Worm (Caenorhabditis elegans): Measurements from ENCODE around the gene spe-27.

The spe-27 gene

DNA sequence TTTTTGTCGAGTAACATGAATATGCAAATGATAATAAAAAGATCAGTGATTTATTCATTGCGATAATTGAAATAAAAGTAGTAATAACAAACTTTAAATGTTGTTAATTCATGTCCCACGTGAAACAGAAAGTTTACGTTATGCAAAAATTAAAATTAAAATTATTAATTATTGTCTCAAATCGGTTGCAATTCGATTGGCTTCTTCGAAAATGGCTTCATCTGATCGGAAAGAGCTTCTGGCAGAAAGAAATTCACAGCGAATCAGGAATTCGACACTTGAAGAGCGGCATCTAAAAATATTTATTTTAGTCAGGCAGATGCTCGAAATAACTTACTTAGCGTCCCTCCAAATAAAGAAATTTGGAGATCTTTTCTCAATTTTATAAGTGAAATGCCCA, at the start of gene spe-27:
TSS of gene spe-27 (minus strand) at position 101 of the 400 bp plus-strand sequence.
- TF ChIP-seq dao-5 (tag; optimal IDR thresholded peaks at IDR 0.05), result no peak
- TF ChIP-seq him-1 (tag; optimal IDR thresholded peaks at IDR 0.05), result no peak
- TF ChIP-seq W03F9.2 (tag; optimal IDR thresholded peaks at IDR 0.05), result no peak

DNA sequence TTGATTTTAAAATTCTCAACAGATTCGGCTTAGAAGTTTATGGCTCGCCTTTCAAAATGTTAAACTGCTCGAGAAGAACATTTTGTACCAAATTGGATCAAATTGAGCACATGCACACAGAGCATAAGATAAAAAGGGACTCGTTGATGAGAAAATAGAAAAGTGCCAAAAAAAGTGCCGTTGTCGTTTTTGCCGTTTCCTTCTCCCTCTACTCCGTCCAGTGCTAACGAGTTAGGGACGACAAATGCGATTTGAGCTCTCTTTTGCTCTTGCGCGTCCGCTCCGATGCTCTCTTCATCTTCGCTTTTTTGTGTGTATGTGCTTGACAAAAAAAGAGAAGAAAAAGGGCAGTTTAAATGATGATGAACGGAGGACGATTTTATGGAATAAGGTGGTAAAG, 49.4 kb upstream of the spe-27 start:
- no peak for TF ChIP-seq him-1 (tag; optimal IDR thresholded peaks at IDR 0.05)

DNA sequence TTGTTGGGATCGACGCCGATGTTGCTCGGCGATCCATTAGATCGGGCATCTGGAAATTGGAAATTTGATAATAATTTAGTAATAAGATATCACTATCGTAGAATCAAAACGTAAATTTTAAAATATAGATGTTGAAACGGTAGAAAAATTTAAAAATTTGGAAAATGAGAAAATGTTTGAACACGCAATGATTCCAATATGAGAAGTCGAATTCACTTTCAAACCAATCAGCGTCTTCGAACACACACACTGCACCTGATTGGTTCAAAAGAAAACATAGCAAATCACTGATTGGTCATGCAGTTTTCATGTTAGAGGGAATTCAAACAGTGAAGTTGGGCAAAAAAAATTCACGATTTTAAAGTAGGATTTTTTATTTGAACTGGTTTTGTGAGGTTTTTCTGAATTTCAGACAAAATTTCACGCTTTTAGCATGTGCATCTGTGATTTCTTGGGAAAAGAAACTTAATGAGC, 37.6 kb upstream of the spe-27 start, which contains the start of gene H04M03.12:
TSS of gene H04M03.12 (minus strand) at position 51 of the 474 bp plus-strand sequence.
- TF ChIP-seq W03F9.2 (tag; optimal IDR thresholded peaks at IDR 0.05), result no peak
- no peak for TF ChIP-seq dao-5 (tag; optimal IDR thresholded peaks at IDR 0.05)
- TF ChIP-seq him-1 (tag; optimal IDR thresholded peaks at IDR 0.05), result no peak

DNA sequence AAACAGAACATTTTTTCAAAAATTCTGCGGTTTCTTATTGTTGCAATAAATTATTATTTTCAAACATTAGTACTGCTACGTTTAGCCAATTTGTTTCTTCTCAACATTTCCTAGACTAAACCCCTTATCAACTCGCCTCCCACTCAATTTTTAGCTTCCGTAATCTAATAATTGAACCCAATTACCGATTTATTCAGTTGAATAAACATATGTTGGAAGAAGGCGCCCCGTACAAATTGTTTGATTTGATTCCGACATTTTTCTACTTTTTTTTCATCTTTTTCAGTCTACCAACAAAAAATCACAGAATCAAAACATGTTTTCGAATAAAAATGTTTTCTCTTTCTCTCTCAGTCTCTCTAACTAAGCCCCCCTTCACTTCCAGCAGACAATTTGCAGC, 37.0 kb upstream of the spe-27 start:
- TF ChIP-seq W03F9.2 (tag; optimal IDR thresholded peaks at IDR 0.05) (no peak), him-1 (tag; optimal IDR thresholded peaks at IDR 0.05) (no peak), dao-5 (tag; optimal IDR thresholded peaks at IDR 0.05) (no peak)

DNA sequence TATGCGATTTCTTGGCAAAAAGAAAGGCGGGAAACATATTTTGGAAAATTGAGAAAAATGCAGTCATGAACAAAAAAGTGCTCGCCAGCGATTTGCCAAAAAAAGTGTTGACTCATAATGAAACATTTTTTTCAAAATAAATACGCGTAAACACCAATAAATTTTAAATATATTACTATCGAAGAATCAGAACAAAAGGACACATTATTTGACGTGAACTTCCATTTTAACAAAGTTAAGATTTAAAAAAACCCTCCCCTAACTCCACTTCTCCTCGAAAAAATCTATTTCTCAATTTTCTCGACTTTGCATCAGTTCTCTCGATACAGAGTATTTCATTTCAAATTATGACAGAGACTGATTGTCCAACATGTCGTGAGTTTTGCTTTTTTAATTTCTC, 30.6 kb upstream of the spe-27 start, which contains the start of gene pck-3:
TSS of gene pck-3 (plus strand) at position 301 of the 400 bp plus-strand sequence.
- TF ChIP-seq him-1 (tag; optimal IDR thresholded peaks at IDR 0.05), result no peak
- TF ChIP-seq W03F9.2 (tag; optimal IDR thresholded peaks at IDR 0.05), result no peak
- no peak for TF ChIP-seq dao-5 (tag; optimal IDR thresholded peaks at IDR 0.05)

DNA sequence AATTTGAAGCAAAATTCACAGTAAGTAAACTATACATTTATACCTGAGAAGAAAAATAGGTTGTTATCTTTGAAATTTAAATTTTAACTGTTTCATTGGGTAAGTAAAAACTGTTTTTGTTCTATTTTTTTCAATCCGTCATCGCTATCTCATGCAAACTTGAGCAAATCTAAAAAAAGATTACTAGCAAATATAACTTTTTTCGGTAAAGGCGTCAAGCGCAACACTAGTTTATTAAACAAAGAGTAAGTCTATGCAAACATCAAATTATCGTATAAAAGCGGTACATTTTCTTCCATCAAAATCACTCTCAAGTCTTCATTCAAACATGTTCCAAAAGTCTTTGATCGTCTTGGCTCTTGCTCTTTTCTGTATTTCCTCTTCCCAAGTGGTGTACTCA, 29.5 kb upstream of the spe-27 start, which contains the start of gene nspb-6:
TSS of gene nspb-6 (plus strand) at position 301 of the 400 bp plus-strand sequence.
- TF ChIP-seq W03F9.2 (tag; optimal IDR thresholded peaks at IDR 0.05), result no peak
- TF ChIP-seq dao-5 (tag; optimal IDR thresholded peaks at IDR 0.05), result no peak
- TF ChIP-seq him-1 (tag; optimal IDR thresholded peaks at IDR 0.05), result no peak

DNA sequence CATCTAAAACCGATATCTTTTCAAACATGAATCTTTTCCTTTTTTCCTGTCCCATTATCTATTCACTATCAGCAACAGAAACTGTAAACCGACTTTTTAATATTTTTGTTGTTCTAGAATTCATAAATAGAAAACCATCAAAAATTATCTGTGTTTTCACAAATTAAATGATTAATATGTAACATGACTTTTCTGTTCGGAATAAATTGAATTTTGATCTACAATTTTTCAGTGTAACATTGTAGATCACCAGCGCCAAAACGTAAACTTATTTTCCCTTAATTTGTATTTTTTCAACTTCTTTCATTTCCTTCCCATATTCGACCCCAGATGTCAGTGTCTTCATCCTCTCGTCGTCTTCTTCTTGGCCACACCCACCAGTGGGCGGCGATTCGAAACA, 25.5 kb upstream of the spe-27 start, which contains the start of gene H04M03.3:
TSS of gene H04M03.3 (plus strand) at position 301 of the 400 bp plus-strand sequence.
- no peak for TF ChIP-seq W03F9.2 (tag; optimal IDR thresholded peaks at IDR 0.05)
- no peak for TF ChIP-seq dao-5 (tag; optimal IDR thresholded peaks at IDR 0.05)
- no peak for TF ChIP-seq him-1 (tag; optimal IDR thresholded peaks at IDR 0.05)

DNA sequence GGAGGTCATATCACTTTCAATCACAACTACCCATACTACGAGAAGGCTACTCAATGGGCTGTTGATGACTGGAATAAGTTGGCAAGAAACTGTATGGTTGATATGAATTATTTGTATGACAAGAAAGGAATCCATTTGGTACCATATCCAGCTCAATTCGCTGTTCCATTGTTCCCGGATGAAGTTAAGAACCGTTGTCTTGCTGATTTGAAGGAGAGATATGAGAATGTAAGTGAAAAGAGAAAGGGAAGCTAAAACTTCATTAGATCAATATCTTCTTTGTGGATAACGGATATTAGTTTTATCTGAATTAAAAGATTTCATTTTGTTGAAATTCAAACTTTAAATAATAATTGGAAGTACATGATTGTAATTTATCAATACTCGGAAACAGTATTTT, 20.9 kb upstream of the spe-27 start:
- TF ChIP-seq him-1 (tag; optimal IDR thresholded peaks at IDR 0.05) (no peak), dao-5 (tag; optimal IDR thresholded peaks at IDR 0.05) (no peak), W03F9.2 (tag; optimal IDR thresholded peaks at IDR 0.05) (no peak)

DNA sequence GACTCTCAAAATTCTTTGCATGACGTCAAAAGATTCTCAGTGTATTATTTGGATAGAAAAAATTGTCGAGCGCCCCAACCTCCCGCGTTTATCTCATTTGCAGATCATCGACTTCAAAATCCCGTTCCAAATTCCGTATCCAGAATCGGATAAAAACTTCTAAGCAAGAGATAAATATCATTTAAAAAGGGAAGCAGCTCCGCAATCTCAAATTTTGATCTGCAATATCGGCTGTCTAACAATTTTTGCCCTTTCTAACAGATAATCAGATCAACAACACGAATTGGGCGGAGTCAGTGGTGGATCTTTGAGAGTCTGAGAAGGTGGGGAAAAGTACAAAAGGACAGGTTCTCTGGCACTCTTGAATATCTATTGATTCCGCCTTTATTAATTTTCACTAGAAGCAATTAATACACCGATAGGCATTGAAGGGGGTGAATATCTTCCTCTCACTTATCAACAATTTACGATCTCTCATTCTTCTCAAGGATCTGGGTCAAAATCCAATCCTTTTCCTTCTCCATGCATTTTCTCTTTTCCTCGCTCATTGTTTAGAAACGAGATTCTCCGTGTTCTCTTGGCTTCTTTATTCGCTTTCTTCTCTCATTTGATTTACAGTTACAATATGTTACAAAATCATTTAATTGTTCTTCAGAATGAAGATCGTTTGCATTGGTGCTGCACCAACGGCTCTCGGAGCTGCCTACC, 19.6 kb upstream of the spe-27 start, which contains the start of gene glf-1:
TSS of gene glf-1 (plus strand) at position 656 of the 708 bp plus-strand sequence.
- no peak for TF ChIP-seq him-1 (tag; optimal IDR thresholded peaks at IDR 0.05)
- TF ChIP-seq dao-5 (tag; optimal IDR thresholded peaks at IDR 0.05), result no peak
- TF ChIP-seq W03F9.2 (tag; optimal IDR thresholded peaks at IDR 0.05), result no peak

DNA sequence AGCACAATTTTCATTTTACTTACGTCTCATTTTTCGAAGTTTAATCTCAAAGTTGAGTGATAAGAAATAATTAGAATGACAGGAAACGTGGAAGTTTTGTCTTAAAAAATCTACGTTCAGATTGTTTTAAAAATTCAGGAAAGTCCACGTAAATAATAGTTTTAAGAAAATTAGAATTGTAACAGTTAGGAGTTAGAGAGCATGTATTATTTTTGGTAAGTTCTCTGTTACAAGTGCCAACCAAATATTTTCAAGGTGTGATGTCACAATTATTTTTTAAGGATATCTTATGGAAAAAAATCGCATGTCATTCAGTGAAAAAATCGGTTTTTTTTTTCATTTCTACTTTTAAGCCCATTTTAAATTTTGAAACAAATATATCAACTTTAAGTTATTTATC, 18.8 kb upstream of the spe-27 start, which contains the start of gene H04M03.11:
TSS of gene H04M03.11 (minus strand) at position 101 of the 400 bp plus-strand sequence.
- TF ChIP-seq W03F9.2 (tag; optimal IDR thresholded peaks at IDR 0.05) (no peak), dao-5 (tag; optimal IDR thresholded peaks at IDR 0.05) (no peak), him-1 (tag; optimal IDR thresholded peaks at IDR 0.05) (no peak)

DNA sequence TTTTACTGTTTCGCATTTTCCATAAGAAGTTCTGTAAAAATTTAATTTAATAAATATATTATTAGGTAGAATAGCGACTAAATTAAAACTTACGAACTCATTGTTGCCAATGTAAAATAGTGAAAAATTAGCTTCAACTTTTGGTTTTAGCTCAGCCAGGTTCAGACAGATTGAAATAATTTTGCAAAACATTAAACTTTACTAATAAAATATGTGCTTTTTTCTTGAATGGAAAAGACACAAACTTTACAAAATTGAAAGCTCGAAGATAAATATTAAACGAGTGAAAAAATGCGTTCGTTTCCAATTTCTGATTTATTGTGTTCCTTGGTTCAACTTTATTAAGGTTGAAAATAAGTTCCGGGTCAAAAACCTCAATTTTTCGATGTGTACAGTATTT, 14.1 kb upstream of the spe-27 start, which contains the start of gene srv-22:
TSS of gene srv-22 (minus strand) at position 101 of the 400 bp plus-strand sequence.
- TF ChIP-seq W03F9.2 (tag; optimal IDR thresholded peaks at IDR 0.05), result no peak
- no peak for TF ChIP-seq dao-5 (tag; optimal IDR thresholded peaks at IDR 0.05)
- TF ChIP-seq him-1 (tag; optimal IDR thresholded peaks at IDR 0.05), result no peak

DNA sequence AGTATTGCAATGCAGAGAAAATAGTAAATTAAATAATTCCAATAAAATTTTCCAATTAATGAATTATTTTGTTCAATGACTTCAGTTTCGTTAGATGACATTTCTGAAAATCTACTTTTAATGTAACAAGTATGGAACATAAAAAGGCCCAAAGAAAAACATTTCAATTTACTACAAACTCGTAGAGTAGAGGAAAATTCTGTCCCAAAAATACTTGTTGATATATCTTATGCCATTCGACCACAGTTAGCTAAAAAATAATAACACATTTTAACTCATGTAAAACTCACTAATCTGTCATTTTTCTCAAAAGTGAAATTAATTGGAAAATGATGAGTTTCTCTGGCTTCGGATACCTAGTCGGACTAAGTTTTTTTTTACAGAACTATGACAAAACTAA, 11.5 kb upstream of the spe-27 start, which contains the start of gene srv-21:
TSS of gene srv-21 (minus strand) at position 101 of the 400 bp plus-strand sequence.
- no peak for TF ChIP-seq W03F9.2 (tag; optimal IDR thresholded peaks at IDR 0.05)
- TF ChIP-seq dao-5 (tag; optimal IDR thresholded peaks at IDR 0.05), result no peak
- TF ChIP-seq him-1 (tag; optimal IDR thresholded peaks at IDR 0.05), result no peak

DNA sequence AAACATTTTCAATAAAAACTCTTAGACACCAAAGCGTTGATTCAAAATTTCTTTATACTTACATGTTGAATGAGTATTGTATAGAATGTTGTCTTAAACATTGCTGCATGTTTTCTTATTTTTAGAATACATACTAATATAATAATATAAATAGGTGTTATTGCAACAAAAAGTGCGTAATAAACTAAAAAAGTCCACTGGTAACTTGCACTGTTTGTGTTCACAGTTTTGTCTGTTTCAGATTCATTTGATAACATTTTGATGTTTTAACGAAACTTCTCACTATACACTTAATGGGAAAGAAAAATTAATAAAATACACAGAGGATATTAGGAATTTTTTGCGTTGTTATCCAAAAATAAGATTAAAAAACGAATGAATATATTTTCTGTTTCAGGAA, 8.1 kb upstream of the spe-27 start, which contains the start of gene srv-19:
TSS of gene srv-19 (minus strand) at position 101 of the 400 bp plus-strand sequence.
- TF ChIP-seq him-1 (tag; optimal IDR thresholded peaks at IDR 0.05) (no peak), W03F9.2 (tag; optimal IDR thresholded peaks at IDR 0.05) (no peak), dao-5 (tag; optimal IDR thresholded peaks at IDR 0.05) (no peak)

DNA sequence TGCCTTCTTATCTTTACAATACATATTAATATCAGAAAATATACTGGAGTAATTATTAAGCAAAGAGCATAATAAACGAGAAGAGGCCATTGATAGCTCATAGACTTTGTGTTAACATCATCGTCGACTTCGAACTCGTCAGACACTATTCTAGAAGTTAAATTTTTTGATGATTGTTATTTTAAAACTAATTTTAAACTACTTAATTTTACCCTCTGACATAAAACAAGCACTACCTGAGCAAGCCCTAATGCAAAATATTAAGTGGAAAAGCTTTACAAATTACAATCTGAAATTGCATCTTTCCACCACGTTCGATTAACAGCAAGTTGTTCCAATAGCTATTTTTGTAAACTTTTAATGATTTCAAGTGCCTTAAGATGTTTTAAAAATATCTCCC, 4.4 kb upstream of the spe-27 start, which contains the start of gene srv-17:
TSS of gene srv-17 (minus strand) at position 101 of the 400 bp plus-strand sequence.
- TF ChIP-seq dao-5 (tag; optimal IDR thresholded peaks at IDR 0.05) (no peak), W03F9.2 (tag; optimal IDR thresholded peaks at IDR 0.05) (no peak), him-1 (tag; optimal IDR thresholded peaks at IDR 0.05) (no peak)
